Worm (Caenorhabditis elegans) whole organism, midembryonic: ENCODE measurements around the gene F09F9.5.

Experiments used
- T22C8.4 ChIP-seq: fragments of 200-800 bp; sonication (Bioruptor generic); IDR thresholded peaks from 2 replicates; pipeline ENCODE4 v1.3.6; 2022; ENCODE audit warnings: missing genetic modification characterization, missing compliant biosample characterization
- cog-1 ChIP-seq: sonication (generic microtip); optimal IDR thresholded peaks from 2 replicates; lab custom pipeline; 2016; ENCODE audit warnings: missing genetic modification characterization, missing compliant biosample characterization
- flt-1 ChIP-seq: fragments of 200-800 bp; sonication (Bioruptor generic); IDR thresholded peaks from 2 replicates; pipeline ENCODE4 v1.3.6; 2022; ENCODE audit warnings: missing genetic modification characterization, missing compliant biosample characterization
- klf-2 ChIP-seq: fragments of 200-800 bp; sonication (Bioruptor generic); conservative IDR thresholded peaks from 2 replicates; pipeline ENCODE4 v1.3.6; 2022; ENCODE audit warnings: missing genetic modification reagents, missing genetic modification characterization, missing compliant biosample characterization
- med-1 ChIP-seq: sonication (generic microtip); optimal IDR thresholded peaks from 2 replicates; lab custom pipeline; 2017; ENCODE audit warnings: missing genetic modification characterization, mild to moderate bottlenecking, missing compliant biosample characterization, antibody characterized with exemption, missing genetic modification reagents; ENCODE audit not compliant: insufficient read depth
- ref-1 ChIP-seq: fragments of 200-800 bp; sonication (Bioruptor generic); conservative IDR thresholded peaks from 2 replicates; pipeline ENCODE4 v1.3.6; 2022; ENCODE audit warnings: missing genetic modification reagents, missing genetic modification characterization, missing compliant biosample characterization
- tab-1 ChIP-seq: fragments of 200-800 bp; sonication (Bioruptor generic); IDR thresholded peaks from 2 replicates; pipeline ENCODE4 v1.3.6; 2022; ENCODE audit warnings: missing genetic modification characterization, missing compliant biosample characterization
- ztf-23 ChIP-seq: fragments of 200-800 bp; sonication (Bioruptor generic); IDR thresholded peaks from 2 replicates; pipeline ENCODE4 v1.3.6; 2022; ENCODE audit warnings: missing genetic modification reagents, missing genetic modification characterization, missing compliant biosample characterization
- ztf-29 ChIP-seq: fragments of 200-800 bp; sonication (Bioruptor generic); IDR thresholded peaks from 2 replicates; pipeline ENCODE4 v1.3.6; 2022; ENCODE audit warnings: missing genetic modification reagents, missing genetic modification characterization, missing compliant biosample characterization

F09F9.5 gene

ce11 chrX:4117626-4118025 is at the start of gene F09F9.5:
F09F9.5 (plus strand) TSS chrX:4117926.
- no peak for TF ChIP-seq tab-1 (GFP tag; lab: Robert Waterston, UW)
- no peak for TF ChIP-seq klf-2 (GFP tag; lab: Robert Waterston, UW)
- TF ChIP-seq flt-1 (GFP tag; lab: Robert Waterston, UW) = no peak
- no peak for TF ChIP-seq cog-1 (tag; lab: Kevin White, UChicago)
- no peak for TF ChIP-seq med-1 (GFP tag; lab: Kevin White, UChicago)
- no peak for TF ChIP-seq ref-1 (GFP tag; lab: Robert Waterston, UW)
- no peak for TF ChIP-seq ztf-29
- TF ChIP-seq ztf-23 = no peak
- no peak for TF ChIP-seq T22C8.4

ce11 chrX:4068180-4068579 is 49.5 kb upstream of the F09F9.5 start:
- TF ChIP-seq ref-1 (GFP tag; lab: Robert Waterston, UW) (no peak), med-1 (GFP tag; lab: Kevin White, UChicago) (no peak), cog-1 (tag; lab: Kevin White, UChicago) (no peak), ztf-23 (no peak), flt-1 (GFP tag; lab: Robert Waterston, UW) (no peak), ztf-29 (no peak), T22C8.4 (no peak), klf-2 (GFP tag; lab: Robert Waterston, UW) (no peak), tab-1 (GFP tag; lab: Robert Waterston, UW) (no peak)

- TF ChIP-seq flt-1 (GFP tag; lab: Robert Waterston, UW) = no peak
- no peak for TF ChIP-seq tab-1 (GFP tag; lab: Robert Waterston, UW)
- no peak for TF ChIP-seq ztf-29
- no peak for TF ChIP-seq klf-2 (GFP tag; lab: Robert Waterston, UW)
- no peak for TF ChIP-seq ztf-23
- TF ChIP-seq ref-1 (GFP tag; lab: Robert Waterston, UW) = no peak
- no peak for TF ChIP-seq cog-1 (tag; lab: Kevin White, UChicago)
- TF ChIP-seq med-1 (GFP tag; lab: Kevin White, UChicago) = no peak
- no peak for TF ChIP-seq T22C8.4
These were observed 45.2 kb upstream of the F09F9.5 start for ce11 chrX:4072501-4072900.

- TF ChIP-seq klf-2 (GFP tag; lab: Robert Waterston, UW) = no peak
- TF ChIP-seq T22C8.4 = no peak
- TF ChIP-seq med-1 (GFP tag; lab: Kevin White, UChicago) = no peak
- no peak for TF ChIP-seq flt-1 (GFP tag; lab: Robert Waterston, UW)
- TF ChIP-seq ref-1 (GFP tag; lab: Robert Waterston, UW) = no peak
- no peak for TF ChIP-seq cog-1 (tag; lab: Kevin White, UChicago)
- no peak for TF ChIP-seq ztf-23
- TF ChIP-seq tab-1 (GFP tag; lab: Robert Waterston, UW) = no peak
- TF ChIP-seq ztf-29 = no peak
These were observed 41.8 kb upstream of the F09F9.5 start for ce11 chrX:4075934-4076333.

- TF ChIP-seq T22C8.4 (no peak), ztf-29 (no peak), ref-1 (GFP tag; lab: Robert Waterston, UW) (no peak), med-1 (GFP tag; lab: Kevin White, UChicago) (no peak), cog-1 (tag; lab: Kevin White, UChicago) (no peak), klf-2 (GFP tag; lab: Robert Waterston, UW) (no peak), ztf-23 (no peak), tab-1 (GFP tag; lab: Robert Waterston, UW) (no peak), flt-1 (GFP tag; lab: Robert Waterston, UW) (no peak)
These were observed 38.5 kb upstream of the F09F9.5 start, which contains the start of gene T06F4.1 for ce11 chrX:4079264-4079663. T06F4.1 (minus strand) TSS chrX:4079364.

- no peak for TF ChIP-seq cog-1 (tag; lab: Kevin White, UChicago)
- no peak for TF ChIP-seq ref-1 (GFP tag; lab: Robert Waterston, UW)
- no peak for TF ChIP-seq ztf-29
- no peak for TF ChIP-seq med-1 (GFP tag; lab: Kevin White, UChicago)
- no peak for TF ChIP-seq T22C8.4
- no peak for TF ChIP-seq klf-2 (GFP tag; lab: Robert Waterston, UW)
- no peak for TF ChIP-seq flt-1 (GFP tag; lab: Robert Waterston, UW)
- TF ChIP-seq ztf-23 = no peak
- TF ChIP-seq tab-1 (GFP tag; lab: Robert Waterston, UW) = no peak
These were observed 32.2 kb upstream of the F09F9.5 start for ce11 chrX:4085489-4085888.

ce11 chrX:4088943-4089342 is 28.8 kb upstream of the F09F9.5 start:
- TF ChIP-seq ref-1 (GFP tag; lab: Robert Waterston, UW) = no peak
- TF ChIP-seq ztf-23 = no peak
- TF ChIP-seq T22C8.4 = no peak
- TF ChIP-seq cog-1 (tag; lab: Kevin White, UChicago) = no peak
- TF ChIP-seq klf-2 (GFP tag; lab: Robert Waterston, UW) = no peak
- TF ChIP-seq med-1 (GFP tag; lab: Kevin White, UChicago) = no peak
- TF ChIP-seq flt-1 (GFP tag; lab: Robert Waterston, UW) = no peak
- no peak for TF ChIP-seq ztf-29
- TF ChIP-seq tab-1 (GFP tag; lab: Robert Waterston, UW) = no peak

ce11 chrX:4094979-4095378 is 22.7 kb upstream of the F09F9.5 start:
- no peak for TF ChIP-seq ztf-23

- TF ChIP-seq klf-2 (GFP tag; lab: Robert Waterston, UW) (no peak), ztf-29 (no peak), med-1 (GFP tag; lab: Kevin White, UChicago) (no peak), ref-1 (GFP tag; lab: Robert Waterston, UW) (no peak), T22C8.4 (no peak), tab-1 (GFP tag; lab: Robert Waterston, UW) (no peak), cog-1 (tag; lab: Kevin White, UChicago) (no peak), flt-1 (GFP tag; lab: Robert Waterston, UW) (no peak), ztf-23 (no peak)
These were observed 17.3 kb upstream of the F09F9.5 start, which contains the start of gene clh-4 for ce11 chrX:4100473-4100872. clh-4 (minus strand) TSS chrX:4100573.

- TF ChIP-seq ref-1 (GFP tag; lab: Robert Waterston, UW) = no peak
- no peak for TF ChIP-seq cog-1 (tag; lab: Kevin White, UChicago)
- no peak for TF ChIP-seq ztf-29
- TF ChIP-seq flt-1 (GFP tag; lab: Robert Waterston, UW) = no peak
These were observed 16.5 kb upstream of the F09F9.5 start for ce11 chrX:4101213-4101612.
